Fruit fly (Drosophila melanogaster): Measurements from ENCODE around the gene CG14983.

DNA sequence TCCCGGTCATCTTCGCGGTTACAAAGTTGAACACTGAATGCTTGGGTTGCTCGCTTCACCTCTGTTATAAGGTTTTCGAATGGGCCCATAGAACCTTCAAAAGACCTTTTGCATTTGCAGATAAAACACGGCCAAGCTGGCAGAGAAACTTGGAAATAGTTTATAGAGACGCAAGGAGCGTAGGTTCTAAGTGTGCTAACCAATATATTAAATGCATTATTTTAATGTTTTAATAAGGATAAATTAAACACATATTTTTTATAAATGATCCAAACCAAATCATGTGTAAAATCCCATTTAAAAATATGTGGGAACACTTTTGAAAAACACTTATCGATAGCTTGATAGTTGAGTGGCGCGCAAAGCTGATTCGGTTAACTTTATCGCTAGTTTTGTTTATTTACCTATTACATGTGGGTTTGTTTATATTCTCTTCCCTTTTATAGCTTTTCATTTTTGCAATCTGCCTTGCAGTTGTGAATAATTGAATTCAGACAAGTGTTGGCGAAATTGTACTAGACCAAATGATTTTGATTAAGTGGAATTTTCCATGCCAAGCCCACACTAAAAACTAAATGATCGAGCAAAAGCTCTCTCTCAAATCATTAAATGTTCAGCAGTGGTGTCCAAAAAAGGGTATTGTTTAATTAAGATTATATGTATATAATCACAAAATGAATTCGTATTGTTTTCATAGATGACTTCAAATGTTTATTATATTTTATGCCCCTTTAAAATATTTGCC is 8.9 kb downstream of the CG14983 start, which contains the start of gene CG12766:
- TF ChIP-seq usp (GFP tag; optimal IDR thresholded peaks at IDR 0.05) (no peak), Dll (optimal IDR thresholded peaks at IDR 0.05) (no peak), psq (optimal IDR thresholded peaks at IDR 0.05) (no peak), pan (optimal IDR thresholded peaks at IDR 0.05) (no peak), CG8478 (optimal IDR thresholded peaks at IDR 0.05) (no peak), EcR (GFP tag; optimal IDR thresholded peaks at IDR 0.05) (no peak)

Measured in whole organism.